2 fruit fly cellular contexts compared by ENCODE assay signal in genomic region chr3R:11343966-11344365, dm6.
TF ChIP-seq lines count a peak whose summit lies in the region.

No protein-coding gene starts in this region.

- peak; percentile 35 to 42 for TF ChIP-seq CTCF in S2 (optimal IDR thresholded peaks at IDR 0.05; lab: Kevin White, UChicago)
- no peak for TF ChIP-seq CTCF in whole organism, embryonic (GFP tag; optimal IDR thresholded peaks at IDR 0.05; lab: Kevin White, UChicago)

TF ChIP-seq in whole organism, embryonic, 481 proteins besides CTCF, POLR2A, EP300 and RAD21:
- TF ChIP-seq da (GFP tag; optimal IDR thresholded peaks at IDR 0.05; lab: Kevin White, UChicago) (no peak), CG31365 (tag; optimal IDR thresholded peaks at IDR 0.05; lab: Kevin White, UChicago) (no peak), sens (GFP tag; lab: Kevin White, UChicago) (peak; percentile 46), CG2712 (tag; optimal IDR thresholded peaks at IDR 0.05; lab: Kevin White, UChicago) (no peak), CG10147 (GFP tag; optimal IDR thresholded peaks at IDR 0.05; lab: Kevin White, UChicago) (no peak), sna (GFP tag; IDR thresholded peaks at IDR 0.05; lab: Robert Waterston, UW; ENCODE audit: partially characterized antibody) (no peak), ttk (GFP tag; IDR thresholded peaks at IDR 0.05; lab: Robert Waterston, UW) (no peak), Optix (GFP tag; IDR thresholded peaks at IDR 0.05; lab: Robert Waterston, UW) (no peak), insv (GFP tag; optimal IDR thresholded peaks at IDR 0.05; lab: Kevin White, UChicago) (peak; percentile 83 to 94), CG12769 (tag; optimal IDR thresholded peaks at IDR 0.05; lab: Kevin White, UChicago) (no peak), Gug (GFP tag; IDR thresholded peaks at IDR 0.05; lab: Robert Waterston, UW) (no peak), CG14965 (GFP tag; optimal IDR thresholded peaks at IDR 0.05; lab: Kevin White, UChicago; ENCODE audit: borderline replicate concordance) (no peak), Lhr (GFP tag; optimal IDR thresholded peaks at IDR 0.05; lab: Kevin White, UChicago) (no peak), Awh (GFP tag; IDR thresholded peaks at IDR 0.05; lab: Robert Waterston, UW) (no peak), Xbp1 (GFP tag; optimal IDR thresholded peaks at IDR 0.05; lab: Kevin White, UChicago) (no peak), Elba2 (GFP tag; optimal IDR thresholded peaks at IDR 0.05; lab: Kevin White, UChicago) (peak; percentile 63), sim (GFP tag; IDR thresholded peaks at IDR 0.05; lab: Robert Waterston, UW) (no peak), pita (GFP tag; optimal IDR thresholded peaks at IDR 0.05; lab: Kevin White, UChicago) (peak; percentile 6), CG6683 (GFP tag; optimal IDR thresholded peaks at IDR 0.05; lab: Kevin White, UChicago) (no peak), ewg (GFP tag; optimal IDR thresholded peaks at IDR 0.05; lab: Kevin White, UChicago) (no peak)
